Worm (Caenorhabditis elegans) whole organism, midembryonic: ENCODE data around the gene Y62H9A.13.
A peak's percentile ranks its signal among the peaks of the same experiment; 100 is the strongest.

Source experiments
- cog-1 ChIP-seq: sonication (generic microtip); optimal IDR thresholded peaks from 2 replicates; lab custom pipeline; 2016; ENCODE audit warnings: missing genetic modification characterization, missing compliant biosample characterization
- flt-1 ChIP-seq: fragments of 200-800 bp; sonication (Bioruptor generic); IDR thresholded peaks from 2 replicates; pipeline ENCODE4 v1.3.6; 2022; ENCODE audit warnings: missing genetic modification characterization, missing compliant biosample characterization
- klf-2 ChIP-seq: fragments of 200-800 bp; sonication (Bioruptor generic); conservative IDR thresholded peaks from 2 replicates; pipeline ENCODE4 v1.3.6; 2022; ENCODE audit warnings: missing genetic modification reagents, missing genetic modification characterization, missing compliant biosample characterization
- med-1 ChIP-seq: sonication (generic microtip); optimal IDR thresholded peaks from 2 replicates; lab custom pipeline; 2017; ENCODE audit warnings: missing genetic modification characterization, mild to moderate bottlenecking, missing compliant biosample characterization, antibody characterized with exemption, missing genetic modification reagents; ENCODE audit not compliant: insufficient read depth
- ref-1 ChIP-seq: fragments of 200-800 bp; sonication (Bioruptor generic); conservative IDR thresholded peaks from 2 replicates; pipeline ENCODE4 v1.3.6; 2022; ENCODE audit warnings: missing genetic modification reagents, missing genetic modification characterization, missing compliant biosample characterization
- ztf-29 ChIP-seq: fragments of 200-800 bp; sonication (Bioruptor generic); IDR thresholded peaks from 2 replicates; pipeline ENCODE4 v1.3.6; 2022; ENCODE audit warnings: missing genetic modification reagents, missing genetic modification characterization, missing compliant biosample characterization

DNA sequence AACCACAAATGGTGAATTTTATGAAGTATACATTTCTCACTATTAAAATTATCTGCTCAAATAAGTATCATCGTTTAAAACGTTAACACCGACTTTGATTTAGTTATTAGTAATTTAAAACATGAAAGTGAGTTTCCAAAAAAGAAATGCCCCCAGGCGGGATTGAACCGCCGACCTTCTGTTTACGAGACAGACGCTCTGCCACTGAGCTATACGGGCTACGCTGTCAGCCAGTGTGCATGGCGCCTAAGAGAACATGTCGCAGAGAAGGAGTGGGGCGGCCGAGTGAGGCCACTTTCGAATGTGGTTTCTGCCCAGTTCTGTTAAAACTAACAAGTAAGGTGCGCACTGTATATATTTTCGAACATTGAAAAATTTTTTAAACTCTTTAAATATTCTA lies 18.1 kb downstream of the Y62H9A.13 start:
- TF ChIP-seq ref-1 (GFP tag; lab: Robert Waterston, UW) (peak; percentile 72), ztf-29 (GFP tag; lab: Robert Waterston, UW) (0 out of 2 replicates have a peak, but pooled peaks have one; percentile 58), flt-1 (peak; percentile 92), med-1 (GFP tag; lab: Kevin White, UChicago) (peak; percentile 41), klf-2 (GFP tag; lab: Robert Waterston, UW) (peak; percentile 79), cog-1 (tag; lab: Kevin White, UChicago) (peak; percentile 69)
